Fruit fly (Drosophila melanogaster) whole organism, embryonic: ENCODE data around the gene Mccc1.

Experiments
- Antp ChIP-seq: fragments of 200-800 bp; sonication (Bioruptor generic); optimal IDR thresholded peaks from 3 replicates; lab custom pipeline; 2016; ENCODE audit warnings: missing biosample characterization, missing genetic modification characterization
- CG12155 ChIP-seq: fragments of 200-800 bp; sonication (Bioruptor generic); optimal IDR thresholded peaks from 3 replicates; lab custom pipeline; 2016; ENCODE audit warnings: missing biosample characterization, missing genetic modification characterization
- CG12942 ChIP-seq: fragments of 200-800 bp; sonication (Bioruptor generic); optimal IDR thresholded peaks from 3 replicates; lab custom pipeline; 2016; ENCODE audit warnings: missing biosample characterization, missing genetic modification characterization
- CG14965 ChIP-seq: fragments of 200-800 bp; sonication (Bioruptor generic); optimal IDR thresholded peaks from 2 replicates; lab custom pipeline; 2016; ENCODE audit warnings: missing biosample characterization, missing genetic modification characterization, borderline replicate concordance
- CG15269 ChIP-seq: fragments of 200-800 bp; sonication (Bioruptor generic); optimal IDR thresholded peaks from 2 replicates; lab custom pipeline; 2018; ENCODE audit warnings: missing biosample characterization, mild to moderate bottlenecking, missing genetic modification characterization, moderate library complexity
- CG15601 ChIP-seq: fragments of 200-800 bp; sonication (Bioruptor generic); optimal IDR thresholded peaks from 3 replicates; lab custom pipeline; 2019; ENCODE audit warnings: missing biosample characterization, mild to moderate bottlenecking, missing genetic modification characterization, moderate library complexity
- CG18599 ChIP-seq: fragments of 200-800 bp; sonication (Bioruptor generic); optimal IDR thresholded peaks from 3 replicates; lab custom pipeline; 2017; ENCODE audit warnings: missing biosample characterization, missing genetic modification characterization, mild to moderate bottlenecking, moderate library complexity, missing genetic modification reagents
- CG2875 ChIP-seq: fragments of 200-800 bp; sonication (Bioruptor generic); optimal IDR thresholded peaks from 2 replicates; lab custom pipeline; 2017; ENCODE audit warnings: missing biosample characterization, mild to moderate bottlenecking, missing genetic modification characterization, missing genetic modification reagents
- CG3163 ChIP-seq: fragments of 200-800 bp; sonication (Bioruptor generic); optimal IDR thresholded peaks from 3 replicates; lab custom pipeline; 2016; ENCODE audit warnings: missing biosample characterization, missing genetic modification characterization
- CG32767 ChIP-seq: fragments of 200-800 bp; sonication (Bioruptor generic); IDR thresholded peaks from 2 replicates; pipeline ENCODE4 v1.3.6; 2022; ENCODE audit warnings: missing biosample characterization, missing genetic modification characterization
- CG4282 ChIP-seq: fragments of 200-800 bp; sonication (Bioruptor generic); optimal IDR thresholded peaks from 2 replicates; lab custom pipeline; 2016; ENCODE audit warnings: missing biosample characterization, missing genetic modification characterization
- CG7271 ChIP-seq: fragments of 200-800 bp; sonication (Bioruptor generic); optimal IDR thresholded peaks from 2 replicates; lab custom pipeline; 2018; ENCODE audit warnings: missing biosample characterization, mild to moderate bottlenecking, missing genetic modification characterization, moderate library complexity
- CG8089 ChIP-seq: fragments of 200-800 bp; sonication (Bioruptor generic); optimal IDR thresholded peaks from 3 replicates; lab custom pipeline; 2016; ENCODE audit warnings: missing biosample characterization, missing genetic modification characterization
- CG9797 ChIP-seq: fragments of 200-800 bp; sonication (Bioruptor generic); optimal IDR thresholded peaks from 3 replicates; lab custom pipeline; 2018; ENCODE audit warnings: missing biosample characterization, mild to moderate bottlenecking, missing genetic modification characterization
- CG9932 ChIP-seq: fragments of 200-800 bp; sonication (Bioruptor generic); IDR thresholded peaks from 2 replicates; pipeline ENCODE4 v1.3.6; 2022; ENCODE audit warnings: missing biosample characterization, missing genetic modification characterization
- Deaf1 ChIP-seq: fragments of 200-800 bp; optimal IDR thresholded peaks from 3 replicates; lab custom pipeline; 2019; ENCODE audit warnings: missing biosample characterization, mild to moderate bottlenecking, missing genetic modification characterization, moderate library complexity
- Drgx ChIP-seq: fragments of 200-800 bp; sonication (Bioruptor generic); IDR thresholded peaks from 2 replicates; pipeline ENCODE4 v1.3.6; 2022; ENCODE audit warnings: missing biosample characterization, missing genetic modification characterization
- Elba2 ChIP-seq: fragments of 200-800 bp; sonication (Bioruptor generic); optimal IDR thresholded peaks from 3 replicates; lab custom pipeline; 2016; ENCODE audit warnings: missing biosample characterization, missing genetic modification characterization
- HHEX ChIP-seq: fragments of 200-800 bp; sonication (Bioruptor generic); optimal IDR thresholded peaks from 3 replicates; lab custom pipeline; 2017; ENCODE audit warnings: missing biosample characterization, mild to moderate bottlenecking, missing genetic modification characterization, missing genetic modification reagents
- Lpt ChIP-seq: fragments of >200 bp; optimal IDR thresholded peaks from 2 replicates; lab custom pipeline; 2018; ENCODE audit warnings: missing biosample characterization, missing genetic modification characterization
- Meics ChIP-seq: fragments of 200-800 bp; sonication (Bioruptor generic); optimal IDR thresholded peaks from 2 replicates; lab custom pipeline; 2017; ENCODE audit warnings: missing biosample characterization, mild to moderate bottlenecking, missing genetic modification characterization
- Mes4 ChIP-seq: fragments of 200-800 bp; sonication (Bioruptor generic); optimal IDR thresholded peaks from 2 replicates; lab custom pipeline; 2016; ENCODE audit warnings: missing biosample characterization, missing genetic modification characterization
- Nf-YA ChIP-seq: fragments of 200-800 bp; sonication (Bioruptor generic); IDR thresholded peaks from 2 replicates; pipeline ENCODE4 v1.3.6; 2022; ENCODE audit warnings: missing biosample characterization, missing genetic modification characterization
- TFAM ChIP-seq: fragments of 200-800 bp; sonication (Bioruptor generic); optimal IDR thresholded peaks from 2 replicates; lab custom pipeline; 2017; ENCODE audit warnings: missing biosample characterization, missing genetic modification characterization, inconsistent platforms
- ash1 ChIP-seq: fragments of 200-800 bp; sonication (Bioruptor generic); optimal IDR thresholded peaks from 2 replicates; lab custom pipeline; 2018; ENCODE audit warnings: missing biosample characterization, mild to moderate bottlenecking, missing genetic modification characterization
- cad ChIP-seq: fragments of >200 bp; optimal IDR thresholded peaks from 2 replicates; lab custom pipeline; 2017; ENCODE audit warnings: missing biosample characterization, missing genetic modification characterization
- chm ChIP-seq: fragments of 200-800 bp; sonication (Bioruptor generic); IDR thresholded peaks from 2 replicates; pipeline ENCODE4 v1.3.6; 2022; ENCODE audit warnings: missing biosample characterization, missing genetic modification characterization
- crp ChIP-seq, 2 experiments: fragments of 200-800 bp; sonication (Bioruptor generic); optimal IDR thresholded peaks; 2 replicates in 1 of 2; 3 replicates in 1 of 2; lab custom pipeline; 2017; ENCODE audit warnings: missing biosample characterization in 2 of 2, missing genetic modification characterization in 2 of 2, mild to moderate bottlenecking in 1 of 2, moderate library complexity in 1 of 2
- exex ChIP-seq: fragments of 200-800 bp; sonication (Bioruptor generic); optimal IDR thresholded peaks from 4 replicates; lab custom pipeline; 2018; ENCODE audit warnings: missing biosample characterization, mild to moderate bottlenecking, missing genetic modification characterization, moderate library complexity
- fd64A ChIP-seq: fragments of 200-800 bp; sonication (Bioruptor generic); optimal IDR thresholded peaks from 3 replicates; lab custom pipeline; 2018; ENCODE audit warnings: missing biosample characterization, mild to moderate bottlenecking, missing genetic modification characterization
- gem ChIP-seq: fragments of 200-800 bp; sonication (Bioruptor generic); optimal IDR thresholded peaks from 2 replicates; lab custom pipeline; 2019; ENCODE audit warnings: missing biosample characterization, mild to moderate bottlenecking, missing genetic modification characterization, moderate library complexity
- gsb-n ChIP-seq: fragments of 200-800 bp; sonication (Bioruptor generic); optimal IDR thresholded peaks from 3 replicates; lab custom pipeline; 2018; ENCODE audit warnings: missing biosample characterization, mild to moderate bottlenecking, missing genetic modification characterization
- hkb ChIP-seq, 2 experiments: fragments of 200-800 bp in 1 of 2; fragments of >200 bp in 1 of 2; sonication (Bioruptor generic) in 1 of 2; IDR thresholded peaks in 1 of 2; optimal IDR thresholded peaks in 1 of 2; 2 replicates each; pipeline versions ENCODE4 v1.3.6 to Lab custom; 2017 to 2022; ENCODE audit warnings: missing biosample characterization in 1 of 2, missing genetic modification characterization in 1 of 2
- jigr1 ChIP-seq: fragments of 200-800 bp; sonication (Bioruptor generic); IDR thresholded peaks from 3 replicates; pipeline ENCODE4 v1.3.6; 2022; ENCODE audit warnings: missing biosample characterization, missing genetic modification characterization
- jing ChIP-seq: fragments of 200-800 bp; sonication (Bioruptor generic); optimal IDR thresholded peaks from 2 replicates; lab custom pipeline; 2018; ENCODE audit warnings: missing biosample characterization, mild to moderate bottlenecking, missing genetic modification characterization
- lab ChIP-seq: fragments of 200-800 bp; sonication (Bioruptor generic); optimal IDR thresholded peaks from 3 replicates; lab custom pipeline; 2017; ENCODE audit warnings: missing biosample characterization, missing genetic modification characterization, mild to moderate bottlenecking, moderate library complexity, missing genetic modification reagents
- lmd ChIP-seq: fragments of 200-800 bp; sonication (Bioruptor generic); IDR thresholded peaks from 2 replicates; pipeline ENCODE4 v1.3.6; 2022; ENCODE audit warnings: missing biosample characterization, missing genetic modification characterization
- nmo ChIP-seq: fragments of 200-800 bp; sonication (Bioruptor generic); optimal IDR thresholded peaks from 2 replicates; lab custom pipeline; 2018; ENCODE audit warnings: missing biosample characterization, mild to moderate bottlenecking, missing genetic modification characterization, moderate library complexity
- sc ChIP-seq, 3 experiments: fragments of >200 bp in 2 of 3; fragments of 200-800 bp in 1 of 3; sonication (Bioruptor generic) in 1 of 3; optimal IDR thresholded peaks; 2 replicates in 2 of 3; 3 replicates in 1 of 3; lab custom pipeline; 2017; ENCODE audit warnings: mild to moderate bottlenecking in 1 of 3, missing biosample characterization in 1 of 3, missing genetic modification characterization in 1 of 3, missing genetic modification reagents in 1 of 3
- sd ChIP-seq: fragments of 200-800 bp; sonication (Bioruptor generic); optimal IDR thresholded peaks from 3 replicates; lab custom pipeline; 2018; ENCODE audit warnings: missing biosample characterization, mild to moderate bottlenecking, missing genetic modification characterization, moderate library complexity
- sim ChIP-seq: fragments of 200-800 bp; sonication (Bioruptor generic); IDR thresholded peaks from 2 replicates; pipeline ENCODE4 v1.3.6; 2022; ENCODE audit warnings: missing biosample characterization, missing genetic modification characterization
- stc ChIP-seq: fragments of 200-800 bp; sonication (Bioruptor generic); IDR thresholded peaks from 2 replicates; pipeline ENCODE4 v1.3.6; 2022; ENCODE audit warnings: missing biosample characterization, missing genetic modification characterization
- stwl ChIP-seq: fragments of 200-800 bp; sonication (Bioruptor generic); optimal IDR thresholded peaks from 3 replicates; lab custom pipeline; 2018; ENCODE audit warnings: missing biosample characterization, mild to moderate bottlenecking, missing genetic modification characterization, moderate library complexity
- twi ChIP-seq: fragments of 200-800 bp; optimal IDR thresholded peaks from 2 replicates; lab custom pipeline; 2019; ENCODE audit warnings: missing biosample characterization, mild to moderate bottlenecking, missing genetic modification characterization, moderate library complexity
- unpg ChIP-seq: fragments of 200-800 bp; sonication (Bioruptor generic); optimal IDR thresholded peaks from 3 replicates; lab custom pipeline; 2018; ENCODE audit warnings: missing biosample characterization, mild to moderate bottlenecking, missing genetic modification characterization, moderate library complexity
- wdn ChIP-seq: fragments of 200-800 bp; sonication (Bioruptor generic); IDR thresholded peaks from 2 replicates; pipeline ENCODE4 v1.3.6; 2022; ENCODE audit warnings: missing biosample characterization, missing genetic modification characterization
- zf30C ChIP-seq: fragments of 200-800 bp; sonication (Bioruptor generic); optimal IDR thresholded peaks from 3 replicates; lab custom pipeline; 2018; ENCODE audit warnings: missing biosample characterization, mild to moderate bottlenecking, missing genetic modification characterization

Gene Mccc1

dm6 chr3R:31776583-31777362, 16.9 kb downstream of the Mccc1 start, which contains the start of the genes CG2126 and faf (continued):
- TF ChIP-seq chm (GFP tag; lab: Robert Waterston, UW) (peak; percentile 51; the same call in 1 of the 2 replicates), CG7271 (tag; lab: Kevin White, UChicago) (peak; percentile 46), sd (tag; lab: Kevin White, UChicago) (no peak), unpg (peak; percentile 82), Deaf1 (peak; percentile 54), CG32767 (GFP tag; lab: Robert Waterston, UW) (peak; percentile 68), CG12155 (GFP tag; lab: Kevin White, UChicago) (peak; percentile 75), HHEX (GFP tag; lab: Kevin White, UChicago) (peak; percentile 69), CG9797 (GFP tag; lab: Kevin White, UChicago) (peak; percentile 30), twi (tag; lab: Kevin White, UChicago) (peak; percentile 58), CG2875 (peak; percentile 16), sc (optimal IDR thresholded peaks at IDR 0.05; lab: Kevin White, UChicago) (no peak), sc (GFP tag; optimal IDR thresholded peaks at IDR 0.05; lab: Kevin White, UChicago) (peak; percentile 36), ash1 (no peak), CG8089 (GFP tag; lab: Kevin White, UChicago) (peak; percentile 21), CG14965 (GFP tag; lab: Kevin White, UChicago) (no peak), gsb-n (peak; percentile 67), gem (tag; lab: Kevin White, UChicago) (peak; percentile 91), stwl (tag; lab: Kevin White, UChicago) (peak; percentile 40), crp (GFP tag; optimal IDR thresholded peaks at IDR 0.05; lab: Kevin White, UChicago) (peak in 1 of 2 experiments; percentile 41), CG12942 (GFP tag; lab: Kevin White, UChicago) (peak; percentile 83), lmd (GFP tag; lab: Robert Waterston, UW) (peak; percentile 80), CG15269 (tag; lab: Kevin White, UChicago) (peak; percentile 84), jing (GFP tag; lab: Kevin White, UChicago) (no peak), Mes4 (no peak), lab (GFP tag; lab: Kevin White, UChicago) (no peak), Drgx (GFP tag; lab: Robert Waterston, UW) (0 out of 2 replicates have a peak, but pooled peaks have one; percentile 14), CG3163 (GFP tag; lab: Kevin White, UChicago) (no peak), wdn (peak; percentile 71), Nf-YA (GFP tag; lab: Robert Waterston, UW) (peak; percentile 46; the same call in 1 of the 2 replicates), Antp (GFP tag; lab: Kevin White, UChicago) (peak; percentile 58), Elba2 (GFP tag; lab: Kevin White, UChicago) (peak; percentile 65), Meics (GFP tag; lab: Kevin White, UChicago) (peak; percentile 74), fd64A (GFP tag; lab: Kevin White, UChicago) (no peak), cad (GFP tag; lab: Kevin White, UChicago) (no peak), jigr1 (peak; percentile 60; the same call in 2 of the 3 replicates), TFAM (GFP tag; lab: Kevin White, UChicago) (no peak), CG18599 (GFP tag; lab: Kevin White, UChicago) (no peak), CG4282 (no peak), nmo (GFP tag; lab: Kevin White, UChicago) (peak; percentile 88), stc (GFP tag; lab: Robert Waterston, UW) (peak; percentile 61), exex (tag; lab: Kevin White, UChicago) (peak; percentile 53), zf30C (GFP tag; lab: Kevin White, UChicago) (peak; percentile 45), hkb (optimal IDR thresholded peaks at IDR 0.05; lab: Kevin White, UChicago) (no peak), hkb (GFP tag; IDR thresholded peaks at IDR 0.05; lab: Robert Waterston, UW) (peak; percentile 79), CG9932 (GFP tag; lab: Robert Waterston, UW) (peak; percentile 87), Lpt (GFP tag; lab: Kevin White, UChicago) (no peak), sim (GFP tag; lab: Robert Waterston, UW) (0 out of 2 replicates have a peak, but pooled peaks have one; percentile 7), CG15601 (tag; lab: Kevin White, UChicago) (peak; percentile 74)
